Worm (Caenorhabditis elegans) whole organism, young adult: ENCODE results near the gene rad-54.L2.

Experiments
- akir-1 ChIP-seq: fragments of 200-800 bp; sonication (Bioruptor generic); optimal IDR thresholded peaks from 2 replicates; lab custom pipeline; 2018; ENCODE audit warnings: mild to moderate bottlenecking, missing genetic modification characterization, moderate library complexity, missing compliant biosample characterization
- ama-1 ChIP-seq, 3 experiments: fragments of 150-350 bp in 1 of 3; sonication (generic microtip) in 2 of 3; optimal IDR thresholded peaks; 2 replicates each; lab custom pipeline; 2014 to 2018; ENCODE audit warnings: missing biosample characterization in 2 of 3, missing genetic modification characterization in 2 of 3, missing genetic modification reagents in 2 of 3
- nfyb-1 ChIP-seq: fragments of 200-800 bp; sonication (Bioruptor generic); IDR thresholded peaks from 2 replicates; pipeline ENCODE4 v1.3.6; 2022; ENCODE audit warnings: missing genetic modification reagents, missing genetic modification characterization, missing compliant biosample characterization
- pha-4 ChIP-seq: fragments of 150-350 bp; sonication (generic microtip); optimal IDR thresholded peaks from 2 replicates; lab custom pipeline; 2014; ENCODE audit warnings: missing biosample characterization, missing genetic modification reagents, missing genetic modification characterization
- snpc-4 ChIP-seq, 5 experiments: fragments of 150-350 bp in 1 of 5; sonication (generic microtip) in 4 of 5; optimal IDR thresholded peaks; 2 replicates each; lab custom pipeline; 2014 to 2018; ENCODE audit warnings: missing genetic modification characterization in 5 of 5, missing biosample characterization in 3 of 5, antibody characterized with exemption in 2 of 5, mild to moderate bottlenecking in 2 of 5, missing compliant biosample characterization in 2 of 5, missing genotype in 2 of 5, moderate library complexity in 2 of 5, missing genetic modification reagents in 1 of 5
- unc-130 ChIP-seq: sonication (generic microtip); optimal IDR thresholded peaks from 2 replicates; lab custom pipeline; 2016; ENCODE audit warnings: missing genetic modification reagents, missing genetic modification characterization, missing compliant biosample characterization

DNA sequence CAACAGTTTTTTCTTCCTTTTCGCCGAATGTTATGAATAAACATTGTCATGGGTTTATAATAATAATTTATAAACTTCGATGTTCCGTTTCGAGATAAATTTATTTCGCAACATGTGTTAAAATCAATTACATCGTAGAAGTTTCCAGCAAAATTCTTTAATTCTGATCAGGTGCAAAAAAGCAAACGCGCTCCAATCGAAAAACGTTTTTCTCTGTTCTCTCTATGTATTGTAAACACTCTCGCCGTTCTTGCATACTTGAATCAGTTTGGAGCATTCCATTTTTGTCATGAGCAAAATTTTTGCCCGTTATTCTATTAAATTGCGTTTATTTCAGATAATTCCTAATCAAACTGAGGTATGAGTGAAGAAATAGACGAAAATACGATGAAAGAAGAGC is at the start of gene rad-54.L2:
- TF ChIP-seq snpc-4 (GFP tag; optimal IDR thresholded peaks at IDR 0.05; lab: Kevin White, UChicago): no peak
- peak in 2 of 4 experiments; percentile 14 to 35 for TF ChIP-seq snpc-4 (tag; optimal IDR thresholded peaks at IDR 0.05; lab: Kevin White, UChicago)
- TF ChIP-seq nfyb-1: peak; percentile 59; the same call in 1 of the 2 replicates
- no peak for TF ChIP-seq ama-1 (optimal IDR thresholded peaks at IDR 0.05; lab: Kevin White, UChicago)
- TF ChIP-seq ama-1 (GFP tag; optimal IDR thresholded peaks at IDR 0.05; lab: Kevin White, UChicago): no peak
- no peak for TF ChIP-seq akir-1 (GFP tag; lab: Kevin White, UChicago)
- TF ChIP-seq unc-130 (GFP tag; lab: Kevin White, UChicago): no peak
- TF ChIP-seq pha-4 (tag; lab: Kevin White, UChicago): peak; percentile 91
